Worm (Caenorhabditis elegans) whole organism, L3 larva: ENCODE measurements around the gene sri-50.

Source experiments
- egl-27 ChIP-seq: sonication (generic microtip); optimal IDR thresholded peaks from 4 replicates; lab custom pipeline; 2017; ENCODE audit warnings: missing biosample characterization, missing genetic modification reagents, missing genetic modification characterization
- nhr-25 ChIP-seq: sonication (generic microtip); optimal IDR thresholded peaks from 2 replicates; lab custom pipeline; 2017; ENCODE audit warnings: missing biosample characterization, missing genetic modification characterization

- TF ChIP-seq nhr-25 (no peak), egl-27 (tag; lab: Kevin White, UChicago) (no peak)
These were observed 7.8 kb upstream of the sri-50 start for ce11 chrII:3195739-3196138.
